Fruit fly (Drosophila melanogaster) whole organism, wandering third instar larva: ENCODE results near the gene VGlut.

ENCODE experiments used
- CG9705 ChIP-seq: fragments of 200-800 bp; sonication (Bioruptor generic); optimal IDR thresholded peaks from 2 replicates; lab custom pipeline; 2018; ENCODE audit warnings: missing biosample characterization, mild to moderate bottlenecking, missing genetic modification characterization
- Dfd ChIP-seq: fragments of >200 bp; optimal IDR thresholded peaks from 2 replicates; lab custom pipeline; 2017; ENCODE audit warnings: missing biosample characterization, missing genetic modification characterization
- Dif ChIP-seq: fragments of 200-275, 200-300 bp; sonication (Bioruptor generic); optimal IDR thresholded peaks from 2 replicates; lab custom pipeline; 2018; ENCODE audit warnings: missing biosample characterization, missing genetic modification characterization; ENCODE audit not compliant: partially characterized antibody
- HLH106 ChIP-seq: fragments of 200-800 bp; optimal IDR thresholded peaks from 3 replicates; lab custom pipeline; 2019; ENCODE audit warnings: missing biosample characterization, mild to moderate bottlenecking, missing genetic modification characterization, moderate library complexity
- Hnf4 ChIP-seq: fragments of 200-800 bp; sonication (Bioruptor generic); optimal IDR thresholded peaks from 2 replicates; lab custom pipeline; 2016; ENCODE audit warnings: missing biosample characterization, mild to moderate bottlenecking, missing genetic modification characterization
- Hr78 ChIP-seq: fragments of >200 bp; optimal IDR thresholded peaks from 2 replicates; lab custom pipeline; 2017; ENCODE audit warnings: missing biosample characterization, missing genetic modification characterization
- Hr83 ChIP-seq: fragments of 200-300 bp; sonication (Bioruptor generic); optimal IDR thresholded peaks from 2 replicates; lab custom pipeline; 2016; ENCODE audit warnings: missing biosample characterization, mild to moderate bottlenecking, missing genetic modification characterization, moderate library complexity; ENCODE audit not compliant: poor library complexity, severe bottlenecking
- Jra ChIP-seq: sonication (Bioruptor generic); optimal IDR thresholded peaks from 2 replicates; lab custom pipeline; 2016; ENCODE audit warnings: missing biosample characterization, missing genetic modification characterization
- Mio ChIP-seq: sonication (Bioruptor generic); optimal IDR thresholded peaks from 2 replicates; lab custom pipeline; 2016; ENCODE audit warnings: missing biosample characterization, missing genetic modification characterization
- N ChIP-seq: fragments of >200 bp; optimal IDR thresholded peaks from 2 replicates; lab custom pipeline; 2018; ENCODE audit warnings: missing biosample characterization, missing external identifiers, missing genetic modification characterization
- OdsH ChIP-seq: fragments of 200-800 bp; sonication (Bioruptor generic); optimal IDR thresholded peaks from 2 replicates; lab custom pipeline; 2016; ENCODE audit warnings: missing biosample characterization, mild to moderate bottlenecking, missing genetic modification characterization
- Vsx2 ChIP-seq: fragments of 200-300, 225-300 bp; sonication (Bioruptor generic); optimal IDR thresholded peaks from 2 replicates; lab custom pipeline; 2018; ENCODE audit warnings: missing biosample characterization, missing genetic modification characterization; ENCODE audit not compliant: partially characterized antibody
- br ChIP-seq: fragments of 200-800 bp; sonication (Bioruptor generic); optimal IDR thresholded peaks from 2 replicates; lab custom pipeline; 2016; ENCODE audit warnings: missing biosample characterization, missing genetic modification characterization
- brk ChIP-seq: fragments of 200-800 bp; sonication (Bioruptor generic); optimal IDR thresholded peaks from 2 replicates; lab custom pipeline; 2016; ENCODE audit warnings: missing biosample characterization, mild to moderate bottlenecking, missing genetic modification characterization
- dmrt93B ChIP-seq: fragments of 200-800 bp; sonication (Bioruptor generic); optimal IDR thresholded peaks from 2 replicates; lab custom pipeline; 2018; ENCODE audit warnings: missing biosample characterization, mild to moderate bottlenecking, missing genetic modification characterization
- ey ChIP-seq: fragments of 200-800 bp; sonication (Bioruptor generic); optimal IDR thresholded peaks from 2 replicates; lab custom pipeline; 2016; ENCODE audit warnings: missing biosample characterization, missing genetic modification characterization
- foxo ChIP-seq, 2 experiments: fragments of 200-800 bp; sonication (Bioruptor generic); optimal IDR thresholded peaks; 2 replicates in 1 of 2; 3 replicates in 1 of 2; lab custom pipeline; 2016 to 2017; ENCODE audit warnings: missing biosample characterization in 2 of 2, missing genetic modification characterization in 2 of 2
- fru ChIP-seq: fragments of 200-800 bp; sonication (Bioruptor generic); optimal IDR thresholded peaks from 3 replicates; lab custom pipeline; 2016; ENCODE audit warnings: missing biosample characterization, mild to moderate bottlenecking, missing genetic modification characterization
- h ChIP-seq: fragments of 200-800 bp; sonication (Bioruptor generic); optimal IDR thresholded peaks from 3 replicates; lab custom pipeline; 2016; ENCODE audit warnings: missing biosample characterization, mild to moderate bottlenecking, missing genetic modification characterization
- lola ChIP-seq: fragments of >200 bp; optimal IDR thresholded peaks from 2 replicates; lab custom pipeline; 2017; ENCODE audit warnings: missing biosample characterization, missing genetic modification characterization
- pan ChIP-seq: fragments of >200 bp; optimal IDR thresholded peaks from 2 replicates; lab custom pipeline; 2017
- rgr ChIP-seq: fragments of 200-800 bp; sonication (Bioruptor generic); optimal IDR thresholded peaks from 3 replicates; lab custom pipeline; 2016; ENCODE audit warnings: missing biosample characterization, mild to moderate bottlenecking, missing genetic modification characterization
- sv ChIP-seq: fragments of 200-800 bp; sonication (Bioruptor generic); optimal IDR thresholded peaks from 3 replicates; lab custom pipeline; 2016; ENCODE audit warnings: missing biosample characterization, missing genetic modification characterization
- tai ChIP-seq: sonication (Bioruptor generic); optimal IDR thresholded peaks from 2 replicates; lab custom pipeline; 2016; ENCODE audit warnings: missing biosample characterization, missing genetic modification characterization
- woc ChIP-seq: sonication (Bioruptor generic); optimal IDR thresholded peaks from 2 replicates; lab custom pipeline; 2016; ENCODE audit warnings: missing biosample characterization, mild to moderate bottlenecking, missing genetic modification characterization

Gene VGlut

DNA sequence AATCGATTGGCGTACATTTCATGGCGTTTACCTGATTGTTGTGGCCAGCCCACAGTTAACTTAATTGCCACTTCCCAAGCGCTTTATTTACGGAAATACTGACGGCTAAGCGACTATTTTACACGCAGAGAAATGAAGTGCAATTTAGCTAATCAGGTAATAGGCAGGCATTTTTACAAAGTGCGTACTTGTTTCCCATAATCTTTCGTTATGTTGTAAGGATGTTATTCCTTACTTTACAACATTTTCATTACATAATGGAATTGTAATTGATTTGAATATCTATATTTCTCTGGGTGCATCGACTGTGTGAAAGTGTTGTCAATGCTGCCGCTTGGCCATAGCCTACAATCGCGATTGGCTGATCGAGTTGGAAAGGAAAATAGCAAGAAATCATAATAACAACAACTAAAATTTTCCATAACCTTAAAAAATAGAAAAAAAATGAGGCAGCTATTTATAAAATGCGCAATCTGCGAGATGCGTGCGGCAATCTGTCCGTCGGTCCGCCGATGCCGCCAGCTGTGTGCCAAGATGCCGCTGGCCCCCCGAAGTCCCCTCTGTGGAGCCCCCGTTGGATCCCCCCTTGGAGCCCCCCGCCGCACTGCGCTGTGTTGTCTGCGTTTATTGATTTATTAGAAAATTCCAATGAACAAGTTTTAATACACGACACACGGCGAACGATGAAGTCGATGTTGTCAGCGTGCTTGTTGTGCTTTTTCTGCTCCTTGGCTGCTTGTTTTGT lies 26.5 kb downstream of the VGlut start:
- TF ChIP-seq CG9705 (GFP tag; lab: Kevin White, UChicago) (no peak), HLH106 (tag; lab: Kevin White, UChicago) (no peak), N (no peak), Dfd (GFP tag; lab: Kevin White, UChicago) (peak; percentile 98), h (GFP tag; lab: Kevin White, UChicago) (peak; percentile 25), sv (GFP tag; lab: Kevin White, UChicago) (peak; percentile 10), Mio (GFP tag; lab: Kevin White, UChicago) (no peak), lola (GFP tag; lab: Kevin White, UChicago) (no peak), OdsH (GFP tag; lab: Kevin White, UChicago) (no peak), fru (GFP tag; lab: Kevin White, UChicago) (peak; percentile 7), rgr (GFP tag; lab: Kevin White, UChicago) (peak; percentile 16), foxo (GFP tag; optimal IDR thresholded peaks at IDR 0.05; lab: Kevin White, UChicago) (peak in 1 of 2 experiments; percentile 7), ey (GFP tag; lab: Kevin White, UChicago) (no peak)

DNA sequence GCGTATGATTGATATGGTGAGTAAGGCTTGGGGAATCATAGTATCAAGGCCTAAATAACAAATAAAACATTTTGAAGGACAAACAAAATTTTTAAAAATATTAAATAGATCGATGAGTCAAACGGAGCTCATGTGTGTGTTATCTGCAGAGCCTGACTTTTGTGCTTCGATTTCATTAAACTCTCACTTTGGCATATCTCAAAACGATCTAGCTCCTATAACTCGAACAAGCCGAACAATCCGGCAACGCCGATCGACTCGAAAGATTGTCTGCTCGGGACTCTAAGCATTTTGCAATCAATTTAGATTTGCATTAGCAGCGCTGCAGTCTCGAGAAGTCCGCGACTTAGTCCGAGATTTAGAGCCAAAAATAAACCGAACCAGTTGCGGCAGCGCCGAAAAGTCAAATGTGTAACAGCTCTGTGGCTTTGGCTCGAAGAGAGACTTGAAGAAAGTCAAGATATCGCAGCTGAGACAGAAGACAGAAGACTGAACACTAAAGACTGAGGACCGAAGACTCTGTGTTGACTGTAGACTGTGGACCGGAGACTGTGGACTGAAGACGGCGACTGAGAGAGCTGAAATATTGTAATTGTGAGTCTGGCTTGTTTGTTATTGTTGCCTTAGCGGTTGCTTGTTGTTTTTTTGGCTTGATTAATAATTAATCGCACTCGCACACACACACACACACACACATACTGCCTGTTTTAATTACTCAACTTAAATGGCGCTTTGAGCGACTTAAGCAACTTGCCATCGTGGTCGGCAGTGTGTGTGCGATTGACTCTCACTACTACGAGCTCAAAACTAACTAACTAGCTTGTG lies 27.5 kb downstream of the VGlut start:
- TF ChIP-seq Hr78 (GFP tag; lab: Kevin White, UChicago) = no peak
- peak; percentile 87 for TF ChIP-seq Dfd (GFP tag; lab: Kevin White, UChicago)

DNA sequence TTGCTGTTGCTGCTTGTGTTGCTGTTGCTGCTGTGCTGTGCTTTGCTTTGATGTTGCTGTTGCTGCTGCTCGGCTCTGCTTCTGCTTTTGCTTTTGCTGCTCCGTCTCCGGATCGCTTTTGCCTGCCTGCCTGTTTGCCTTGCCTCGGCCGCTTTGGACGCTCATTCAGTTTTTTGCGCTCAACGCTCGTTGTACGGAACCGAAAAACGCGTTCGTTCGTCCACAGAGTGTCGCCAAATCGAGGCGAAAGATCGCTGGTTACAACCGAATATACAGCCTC lies 28.1 kb downstream of the VGlut start, which contains the start of gene dpp:
Gene dpp, plus strand, starts transcription at position 164 of the 280 bp plus-strand sequence.
- TF ChIP-seq tai = no peak
- TF ChIP-seq Jra (GFP tag; lab: Kevin White, UChicago) = no peak
- TF ChIP-seq Dfd (GFP tag; lab: Kevin White, UChicago) = peak; percentile 63
- TF ChIP-seq, all 38 proteins: peak for 1

DNA sequence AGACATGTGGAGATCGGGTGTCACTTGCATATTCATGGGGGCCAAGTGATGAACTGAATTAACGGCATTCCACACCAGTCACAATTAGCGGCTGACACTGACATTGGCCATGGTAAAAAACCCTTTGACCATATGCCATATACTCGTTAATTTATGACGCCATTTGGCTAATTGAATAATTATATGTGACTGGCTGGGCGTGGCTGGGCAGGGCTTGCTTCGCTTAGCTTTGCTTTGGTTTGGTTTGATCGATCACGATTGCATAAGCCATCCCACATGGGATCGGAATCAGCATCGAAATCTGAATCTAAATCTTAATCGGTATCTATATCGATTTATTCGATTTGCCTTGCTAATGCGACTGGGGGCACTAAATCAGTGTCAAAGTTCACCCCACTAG lies 29.5 kb downstream of the VGlut start:
- TF ChIP-seq Dif (no peak), CG9705 (GFP tag; lab: Kevin White, UChicago) (no peak), Vsx2 (GFP tag; lab: Kevin White, UChicago) (no peak), dmrt93B (GFP tag; lab: Kevin White, UChicago) (no peak), pan (lab: Kevin White, UChicago) (no peak), Hnf4 (GFP tag; lab: Kevin White, UChicago) (no peak), br (GFP tag; lab: Kevin White, UChicago) (no peak), lola (GFP tag; lab: Kevin White, UChicago) (no peak)

DNA sequence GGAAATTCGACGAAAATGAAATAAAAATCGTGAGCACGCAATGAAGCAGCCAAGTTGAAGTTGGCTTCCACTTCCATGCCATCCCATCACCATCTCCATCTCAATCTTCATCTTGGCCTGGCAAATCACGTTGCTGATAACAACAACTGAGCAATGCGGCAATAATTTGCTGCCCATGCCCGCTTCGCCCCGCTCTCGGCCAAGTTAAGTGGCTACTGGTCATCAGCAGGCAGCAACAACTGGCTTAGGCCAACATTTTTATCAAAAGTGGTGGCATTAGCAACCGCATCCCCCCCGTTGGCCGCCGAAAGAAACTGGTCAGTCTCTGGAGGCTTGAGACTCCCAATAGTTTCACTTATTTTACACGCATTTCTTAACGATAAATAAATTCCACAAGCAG lies 30.2 kb downstream of the VGlut start:
- TF ChIP-seq pan (lab: Kevin White, UChicago) = no peak
- no peak for TF ChIP-seq lola (GFP tag; lab: Kevin White, UChicago)
- TF ChIP-seq dmrt93B (GFP tag; lab: Kevin White, UChicago) = no peak
- TF ChIP-seq woc (GFP tag; lab: Kevin White, UChicago) = no peak
- TF ChIP-seq Hnf4 (GFP tag; lab: Kevin White, UChicago) = no peak
- TF ChIP-seq h (GFP tag; lab: Kevin White, UChicago) = no peak
- no peak for TF ChIP-seq brk (GFP tag; lab: Kevin White, UChicago)
- no peak for TF ChIP-seq foxo (GFP tag; optimal IDR thresholded peaks at IDR 0.05; lab: Kevin White, UChicago)
- TF ChIP-seq rgr (GFP tag; lab: Kevin White, UChicago) = no peak
- TF ChIP-seq CG9705 (GFP tag; lab: Kevin White, UChicago) = no peak
- no peak for TF ChIP-seq Hr83
- no peak for TF ChIP-seq fru (GFP tag; lab: Kevin White, UChicago)
- no peak for TF ChIP-seq Vsx2 (GFP tag; lab: Kevin White, UChicago)
- TF ChIP-seq Dfd (GFP tag; lab: Kevin White, UChicago) = no peak
